Fruit fly (Drosophila melanogaster) whole organism, embryonic: ENCODE data around the gene Trpgamma.
A peak's percentile ranks its signal among the peaks of the same experiment; 100 is the strongest.

Experiments
- Atf-2 ChIP-seq: fragments of 200-800 bp; sonication (Bioruptor generic); optimal IDR thresholded peaks from 2 replicates; lab custom pipeline; 2016; ENCODE audit warnings: missing biosample characterization, missing genetic modification characterization
- Bgb ChIP-seq: fragments of 200-800 bp; sonication (Bioruptor generic); IDR thresholded peaks from 2 replicates; pipeline ENCODE4 v1.3.6; 2022; ENCODE audit warnings: missing biosample characterization, missing genetic modification characterization; ENCODE audit not compliant: partially characterized antibody
- CG10209 ChIP-seq: fragments of 200-800 bp; sonication (Bioruptor generic); optimal IDR thresholded peaks from 3 replicates; lab custom pipeline; 2017; ENCODE audit warnings: missing biosample characterization, mild to moderate bottlenecking, missing genetic modification characterization, missing genetic modification reagents
- CG10462 ChIP-seq: fragments of 200-800 bp; sonication (Bioruptor generic); optimal IDR thresholded peaks from 2 replicates; lab custom pipeline; 2016; ENCODE audit warnings: missing biosample characterization, missing genetic modification characterization
- CG12155 ChIP-seq: fragments of 200-800 bp; sonication (Bioruptor generic); optimal IDR thresholded peaks from 3 replicates; lab custom pipeline; 2016; ENCODE audit warnings: missing biosample characterization, missing genetic modification characterization
- CG12659 ChIP-seq: fragments of 200-800 bp; sonication (Bioruptor generic); optimal IDR thresholded peaks from 3 replicates; lab custom pipeline; 2017; ENCODE audit warnings: mild to moderate bottlenecking, missing biosample characterization, missing genetic modification reagents, missing genetic modification characterization
- CG13123 ChIP-seq: fragments of 200-800 bp; sonication (Bioruptor generic); optimal IDR thresholded peaks from 2 replicates; lab custom pipeline; 2016; ENCODE audit warnings: missing biosample characterization, missing genetic modification characterization
- CG13296 ChIP-seq: fragments of 200-800 bp; sonication (Bioruptor generic); optimal IDR thresholded peaks from 3 replicates; lab custom pipeline; 2018; ENCODE audit warnings: missing biosample characterization, mild to moderate bottlenecking, missing genetic modification characterization
- CG13624 ChIP-seq: fragments of 200-800 bp; sonication (Bioruptor generic); optimal IDR thresholded peaks from 2 replicates; lab custom pipeline; 2016; ENCODE audit warnings: missing biosample characterization, missing genetic modification characterization
- CG13894 ChIP-seq: fragments of 200-800 bp; sonication (Bioruptor generic); optimal IDR thresholded peaks from 3 replicates; lab custom pipeline; 2018; ENCODE audit warnings: missing biosample characterization, mild to moderate bottlenecking, missing genetic modification characterization, moderate library complexity
- CG14965 ChIP-seq: fragments of 200-800 bp; sonication (Bioruptor generic); optimal IDR thresholded peaks from 2 replicates; lab custom pipeline; 2016; ENCODE audit warnings: missing biosample characterization, missing genetic modification characterization, borderline replicate concordance
- CG15514 ChIP-seq: fragments of 200-800 bp; sonication (Bioruptor generic); optimal IDR thresholded peaks from 3 replicates; lab custom pipeline; 2017; ENCODE audit warnings: missing biosample characterization, missing genetic modification characterization, mild to moderate bottlenecking, moderate library complexity, missing genetic modification reagents
- CG1792 ChIP-seq: fragments of 200-800 bp; sonication (Bioruptor generic); optimal IDR thresholded peaks from 2 replicates; lab custom pipeline; 2016; ENCODE audit warnings: missing biosample characterization, missing genetic modification characterization
- CG2129 ChIP-seq: fragments of 200-800 bp; sonication (Bioruptor generic); IDR thresholded peaks from 2 replicates; pipeline ENCODE4 v1.3.6; 2022; ENCODE audit warnings: missing biosample characterization, missing genetic modification characterization; ENCODE audit not compliant: partially characterized antibody
- CG3726 ChIP-seq: fragments of 200-800 bp; sonication (Bioruptor generic); IDR thresholded peaks from 3 replicates; pipeline ENCODE4, ENCODE4 v1.3.6; 2022; ENCODE audit warnings: missing biosample characterization, missing genetic modification characterization
- CG3847 ChIP-seq: fragments of 200-800 bp; sonication (Bioruptor generic); IDR thresholded peaks from 2 replicates; pipeline ENCODE4 v1.3.6; 2022; ENCODE audit warnings: missing biosample characterization, missing genetic modification characterization
- CG4617 ChIP-seq: fragments of 200-800 bp; sonication (Bioruptor generic); optimal IDR thresholded peaks from 3 replicates; lab custom pipeline; 2016; ENCODE audit warnings: missing biosample characterization, missing genetic modification characterization, borderline replicate concordance
- CG6175 ChIP-seq: fragments of 200-800 bp; sonication (Bioruptor generic); IDR thresholded peaks from 3 replicates; pipeline ENCODE4 v1.3.6; 2022; ENCODE audit warnings: missing biosample characterization, missing genetic modification characterization
- CG7963 ChIP-seq: fragments of 200-800 bp; sonication (Bioruptor generic); IDR thresholded peaks from 3 replicates; pipeline ENCODE4 v1.3.6; 2022; ENCODE audit warnings: missing biosample characterization, missing genetic modification characterization; ENCODE audit not compliant: partially characterized antibody
- CG8765 ChIP-seq: fragments of 200-800 bp; sonication (Bioruptor generic); IDR thresholded peaks from 2 replicates; pipeline ENCODE4 v1.3.6; 2022; ENCODE audit warnings: missing biosample characterization, missing genetic modification characterization
- CG9609 ChIP-seq: fragments of 200-800 bp; sonication (Bioruptor generic); optimal IDR thresholded peaks from 3 replicates; lab custom pipeline; 2016; ENCODE audit warnings: missing biosample characterization, missing genetic modification characterization
- CG9797 ChIP-seq: fragments of 200-800 bp; sonication (Bioruptor generic); optimal IDR thresholded peaks from 3 replicates; lab custom pipeline; 2018; ENCODE audit warnings: missing biosample characterization, mild to moderate bottlenecking, missing genetic modification characterization
- CHES-1-like ChIP-seq: fragments of 200-800 bp; sonication (Bioruptor generic); optimal IDR thresholded peaks from 2 replicates; lab custom pipeline; 2016; ENCODE audit warnings: missing biosample characterization, missing genetic modification characterization
- Camta ChIP-seq: fragments of 200-800 bp; sonication (Bioruptor generic); optimal IDR thresholded peaks from 2 replicates; lab custom pipeline; 2016; ENCODE audit warnings: missing biosample characterization, missing genetic modification characterization
- CoRest ChIP-seq: fragments of 200-800 bp; sonication (Bioruptor generic); optimal IDR thresholded peaks from 3 replicates; lab custom pipeline; 2018; ENCODE audit warnings: missing biosample characterization, mild to moderate bottlenecking, missing genetic modification characterization, moderate library complexity
- Dref ChIP-seq: fragments of 200-800 bp; sonication (Bioruptor generic); IDR thresholded peaks from 2 replicates; pipeline ENCODE4 v1.3.6; 2022; ENCODE audit warnings: missing biosample characterization, missing genetic modification characterization
- HHEX ChIP-seq: fragments of 200-800 bp; sonication (Bioruptor generic); optimal IDR thresholded peaks from 3 replicates; lab custom pipeline; 2017; ENCODE audit warnings: missing biosample characterization, mild to moderate bottlenecking, missing genetic modification characterization, missing genetic modification reagents
- MESR4 ChIP-seq: fragments of 200-800 bp; sonication (Bioruptor generic); optimal IDR thresholded peaks from 2 replicates; lab custom pipeline; 2018; ENCODE audit warnings: missing biosample characterization, mild to moderate bottlenecking, missing genetic modification characterization, moderate library complexity
- Med ChIP-seq: fragments of 200-800 bp; sonication (Bioruptor generic); peaks from one replicate; lab custom pipeline; 2016; ENCODE audit warnings: missing biosample characterization, missing genetic modification characterization, mild to moderate bottlenecking, inconsistent platforms, moderate library complexity
- Neu2 ChIP-seq: fragments of 200-800 bp; sonication (Bioruptor generic); optimal IDR thresholded peaks from 3 replicates; lab custom pipeline; 2016; ENCODE audit warnings: missing biosample characterization, missing genetic modification characterization, borderline replicate concordance
- TFAM ChIP-seq: fragments of 200-800 bp; sonication (Bioruptor generic); optimal IDR thresholded peaks from 2 replicates; lab custom pipeline; 2017; ENCODE audit warnings: missing biosample characterization, missing genetic modification characterization, inconsistent platforms
- Vsx1 ChIP-seq: fragments of 200-800 bp; sonication (Bioruptor generic); optimal IDR thresholded peaks from 2 replicates; lab custom pipeline; 2017; ENCODE audit warnings: missing biosample characterization, mild to moderate bottlenecking, missing genetic modification characterization, missing genetic modification reagents
- ac ChIP-seq: fragments of 200-800 bp; sonication (Bioruptor generic); optimal IDR thresholded peaks from 3 replicates; lab custom pipeline; 2017; ENCODE audit warnings: missing biosample characterization, mild to moderate bottlenecking, missing genetic modification characterization
- ara ChIP-seq: fragments of 200-800 bp; sonication (Bioruptor generic); IDR thresholded peaks from 2 replicates; pipeline ENCODE4 v1.3.6; 2022; ENCODE audit warnings: missing biosample characterization, missing genetic modification characterization
- dysf ChIP-seq: fragments of 200-800 bp; sonication (Bioruptor generic); IDR thresholded peaks from 3 replicates; pipeline ENCODE4 v1.3.6; 2022; ENCODE audit warnings: missing biosample characterization, missing genetic modification characterization
- exex ChIP-seq: fragments of 200-800 bp; sonication (Bioruptor generic); optimal IDR thresholded peaks from 4 replicates; lab custom pipeline; 2018; ENCODE audit warnings: missing biosample characterization, mild to moderate bottlenecking, missing genetic modification characterization, moderate library complexity
- grau ChIP-seq: fragments of 200-800 bp; optimal IDR thresholded peaks from 3 replicates; lab custom pipeline; 2019; ENCODE audit warnings: missing biosample characterization, mild to moderate bottlenecking, missing genetic modification characterization, moderate library complexity
- hbn ChIP-seq: fragments of 200-800 bp; sonication (Bioruptor generic); IDR thresholded peaks from 2 replicates; pipeline ENCODE4 v1.3.6; 2022; ENCODE audit warnings: missing biosample characterization, missing genetic modification characterization; ENCODE audit not compliant: partially characterized antibody
- kay ChIP-seq: fragments of 200-800 bp; sonication (Bioruptor generic); optimal IDR thresholded peaks from 2 replicates; lab custom pipeline; 2016; ENCODE audit warnings: missing biosample characterization, missing genetic modification characterization
- klu ChIP-seq: fragments of 200-800 bp; sonication (Bioruptor generic); IDR thresholded peaks from 2 replicates; pipeline ENCODE4 v1.3.6; 2022; ENCODE audit warnings: missing biosample characterization, missing genetic modification characterization
- knrl ChIP-seq: fragments of 200-800 bp; sonication (Bioruptor generic); IDR thresholded peaks from 3 replicates; pipeline ENCODE4 v1.3.6; 2022; ENCODE audit warnings: missing biosample characterization, missing genetic modification characterization; ENCODE audit not compliant: partially characterized antibody
- lola ChIP-seq, 3 experiments: fragments of >200 bp in 2 of 3; fragments of 200-800 bp in 1 of 3; sonication (Bioruptor generic) in 1 of 3; optimal IDR thresholded peaks; 2 replicates each; lab custom pipeline; 2017 to 2019; ENCODE audit warnings: missing biosample characterization in 3 of 3, missing genetic modification characterization in 3 of 3, mild to moderate bottlenecking in 1 of 3, moderate library complexity in 1 of 3
- pfk ChIP-seq: fragments of 200-800 bp; sonication (Bioruptor generic); optimal IDR thresholded peaks from 2 replicates; lab custom pipeline; 2018; ENCODE audit warnings: missing biosample characterization, mild to moderate bottlenecking, missing genetic modification characterization, moderate library complexity
- sens ChIP-seq: fragments of 200-800 bp; sonication (Bioruptor generic); peaks from one replicate; lab custom pipeline; 2016; ENCODE audit warnings: missing biosample characterization, missing genetic modification characterization
- slbo ChIP-seq: fragments of 200-800 bp; sonication (Bioruptor generic); IDR thresholded peaks from 2 replicates; pipeline ENCODE4 v1.3.6; 2022; ENCODE audit warnings: missing biosample characterization, missing genetic modification characterization
- so ChIP-seq: fragments of 200-800 bp; sonication (Bioruptor generic); IDR thresholded peaks from 3 replicates; pipeline ENCODE4 v1.3.6; 2022; ENCODE audit warnings: missing biosample characterization, missing genetic modification characterization
- sr ChIP-seq: fragments of 200-800 bp; sonication (Bioruptor generic); IDR thresholded peaks from 3 replicates; pipeline ENCODE4 v1.3.6; 2022; ENCODE audit warnings: missing biosample characterization, missing genetic modification characterization
- stc ChIP-seq: fragments of 200-800 bp; sonication (Bioruptor generic); IDR thresholded peaks from 2 replicates; pipeline ENCODE4 v1.3.6; 2022; ENCODE audit warnings: missing biosample characterization, missing genetic modification characterization
- tio ChIP-seq: fragments of 200-800 bp; sonication (Bioruptor generic); optimal IDR thresholded peaks from 2 replicates; lab custom pipeline; 2017; ENCODE audit warnings: missing biosample characterization, missing genetic modification characterization, inconsistent platforms
- tup ChIP-seq: fragments of 200-800 bp; sonication (Bioruptor generic); optimal IDR thresholded peaks from 2 replicates; lab custom pipeline; 2016; ENCODE audit warnings: missing biosample characterization, mild to moderate bottlenecking, missing genetic modification characterization, moderate library complexity

The Trpgamma gene

DNA sequence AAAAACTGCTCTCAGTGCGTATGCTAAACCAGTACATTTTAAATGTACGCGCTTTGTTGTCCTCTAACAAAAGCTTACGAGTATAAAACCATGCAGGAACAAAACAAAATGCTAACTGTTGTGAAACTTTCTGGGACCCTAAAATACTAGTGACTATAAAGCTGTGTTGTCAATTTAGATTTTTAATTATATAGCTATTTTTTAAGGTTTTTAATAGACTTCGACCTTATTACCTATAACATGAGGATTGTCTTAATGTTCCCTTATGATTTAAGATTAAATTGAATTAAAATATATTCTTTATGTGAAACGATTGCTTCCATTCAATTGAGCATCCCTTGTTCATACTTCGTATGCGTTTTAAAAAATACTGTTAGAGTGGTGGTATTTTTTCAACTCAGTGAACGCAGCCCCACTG lies 19.8 kb downstream of the Trpgamma start (continued):
- TF ChIP-seq HHEX (GFP tag; lab: Kevin White, UChicago) (no peak), sr (GFP tag; lab: Robert Waterston, UW) (no peak), klu (GFP tag; lab: Robert Waterston, UW) (peak; percentile 61; the same call in 1 of the 2 replicates), exex (tag; lab: Kevin White, UChicago) (no peak), CG9609 (GFP tag; lab: Kevin White, UChicago) (peak; percentile 35), TFAM (GFP tag; lab: Kevin White, UChicago) (no peak), stc (GFP tag; lab: Robert Waterston, UW) (peak; percentile 82), CG13123 (no peak), so (GFP tag; lab: Robert Waterston, UW) (0 out of 3 replicates have a peak, but pooled peaks have one; percentile 14), Neu2 (no peak), ac (GFP tag; lab: Kevin White, UChicago) (no peak), tup (GFP tag; lab: Kevin White, UChicago) (no peak), sens (peak; percentile 89), Camta (GFP tag; lab: Kevin White, UChicago) (no peak), CG4617 (peak; percentile 44), slbo (peak; percentile 91), CG3726 (GFP tag; lab: Robert Waterston, UW) (peak; percentile 58; the same call in 1 of the 3 replicates), CG6175 (GFP tag; lab: Robert Waterston, UW) (no peak), knrl (GFP tag; lab: Robert Waterston, UW) (no peak), CG15514 (GFP tag; lab: Kevin White, UChicago) (peak; percentile 55), CG13624 (GFP tag; lab: Kevin White, UChicago) (peak; percentile 19), Bgb (GFP tag; lab: Robert Waterston, UW) (no peak), Dref (GFP tag; lab: Robert Waterston, UW) (peak; percentile 35; the same call in 1 of the 2 replicates), CG13296 (no peak), tio (GFP tag; lab: Kevin White, UChicago) (no peak), CoRest (peak; percentile 86), CG14965 (no peak), CG9797 (GFP tag; lab: Kevin White, UChicago) (peak; percentile 64), CG13894 (no peak), CG2129 (GFP tag; lab: Robert Waterston, UW) (no peak), ara (peak; percentile 63), hbn (GFP tag; lab: Robert Waterston, UW) (no peak), CG12155 (GFP tag; lab: Kevin White, UChicago) (peak; percentile 70), CG8765 (no peak; the same call in 1 of the 2 replicates), Vsx1 (GFP tag; lab: Kevin White, UChicago) (no peak), lola (GFP tag; optimal IDR thresholded peaks at IDR 0.05; lab: Kevin White, UChicago) (peak in 1 of 3 experiments; percentile 73), CG10462 (peak; percentile 10), CG10209 (peak; percentile 51), grau (tag; lab: Kevin White, UChicago) (peak; percentile 77), CG7963 (GFP tag; lab: Robert Waterston, UW) (no peak), CG3847 (GFP tag; lab: Robert Waterston, UW) (peak; percentile 58), dysf (GFP tag; lab: Robert Waterston, UW) (peak; percentile 83), CG1792 (peak; percentile 33), pfk (GFP tag; lab: Kevin White, UChicago) (no peak), Med (GFP tag; lab: Kevin White, UChicago) (peak; percentile 86), CG12659 (GFP tag; lab: Kevin White, UChicago) (peak; percentile 66), kay (GFP tag; lab: Kevin White, UChicago) (peak; percentile 45), CHES-1-like (GFP tag; lab: Kevin White, UChicago) (peak; percentile 54), MESR4 (GFP tag; lab: Kevin White, UChicago) (no peak), Atf-2 (GFP tag; lab: Kevin White, UChicago) (no peak)
